Worm (Caenorhabditis elegans) whole organism, L4/young adult: ENCODE results near the gene rbm-26.

Experiments
- W03F9.2 ChIP-seq: fragments of 150-350 bp; optimal IDR thresholded peaks from 2 replicates; lab custom pipeline; 2014; ENCODE audit warnings: missing biosample characterization, missing genetic modification characterization
- dao-5 ChIP-seq: sonication (generic microtip); optimal IDR thresholded peaks from 2 replicates; lab custom pipeline; 2016; ENCODE audit warnings: missing genotype, missing genetic modification characterization, moderate library complexity, missing compliant biosample characterization
- him-1 ChIP-seq: sonication (generic microtip); optimal IDR thresholded peaks from 2 replicates; lab custom pipeline; 2016; ENCODE audit warnings: missing genotype, missing genetic modification reagents, missing genetic modification characterization, missing compliant biosample characterization

Gene rbm-26

ce11 chrIII:5714230-5714983 is 3.1 kb downstream of the rbm-26 start, which contains the start of gene arf-1:
arf-1 (plus strand) TSS chrIII:5714886.
- TF ChIP-seq W03F9.2 (tag; lab: Kevin White, UChicago) (no peak), dao-5 (tag; lab: Kevin White, UChicago) (no peak), him-1 (tag; lab: Kevin White, UChicago) (no peak)

DNA sequence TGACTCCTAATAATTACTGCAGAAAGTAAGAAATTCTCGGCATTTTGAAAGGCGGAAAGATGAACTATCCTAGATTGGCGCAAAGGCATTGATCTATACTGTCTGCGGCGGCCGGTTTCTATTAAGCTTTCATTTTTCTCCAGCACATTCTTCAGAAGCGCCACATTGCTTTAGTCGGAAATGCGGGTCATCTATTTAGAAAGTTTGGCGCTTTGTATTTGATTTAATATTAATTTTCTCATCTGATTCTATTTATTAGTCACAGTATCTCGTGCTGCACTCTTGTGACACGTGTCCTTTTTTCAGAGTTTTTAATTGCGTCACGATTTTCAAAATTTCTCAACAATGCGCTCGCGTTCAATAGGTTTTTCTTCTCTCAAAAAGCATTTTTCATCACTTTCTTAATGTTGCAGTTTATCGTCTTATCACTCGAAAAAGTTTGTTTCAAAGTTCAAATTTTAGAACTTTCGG is 3.7 kb downstream of the rbm-26 start:
- TF ChIP-seq him-1 (tag; lab: Kevin White, UChicago) (no peak), W03F9.2 (tag; lab: Kevin White, UChicago) (no peak), dao-5 (tag; lab: Kevin White, UChicago) (no peak)

DNA sequence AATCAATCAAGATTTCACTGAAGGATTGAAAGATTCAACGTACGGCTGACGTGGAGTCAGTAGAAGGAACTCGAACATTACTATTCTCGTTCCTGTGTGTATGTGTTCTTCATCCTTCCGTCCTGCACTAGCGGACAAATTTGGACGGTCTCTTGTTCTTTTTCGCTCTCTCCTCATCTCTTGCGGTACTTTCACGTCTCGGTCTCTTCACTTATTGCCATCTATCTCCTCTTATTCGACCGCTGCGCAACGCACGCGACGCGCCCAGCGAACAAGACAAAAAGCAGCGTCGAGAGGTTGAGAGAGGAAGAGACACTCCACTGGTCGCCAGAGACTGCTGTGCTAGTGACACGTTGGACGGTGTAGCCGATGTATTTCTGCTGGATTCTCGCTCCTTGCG is 4.1 kb downstream of the rbm-26 start:
- TF ChIP-seq dao-5 (tag; lab: Kevin White, UChicago), result no peak
- TF ChIP-seq him-1 (tag; lab: Kevin White, UChicago), result peak; percentile 25
- peak; percentile 1 for TF ChIP-seq W03F9.2 (tag; lab: Kevin White, UChicago)

- TF ChIP-seq W03F9.2 (tag; lab: Kevin White, UChicago), result no peak
- TF ChIP-seq him-1 (tag; lab: Kevin White, UChicago), result no peak
- TF ChIP-seq dao-5 (tag; lab: Kevin White, UChicago), result no peak
Observed at ce11 chrIII:5717173-5717748, 5.9 kb downstream of the rbm-26 start.

DNA sequence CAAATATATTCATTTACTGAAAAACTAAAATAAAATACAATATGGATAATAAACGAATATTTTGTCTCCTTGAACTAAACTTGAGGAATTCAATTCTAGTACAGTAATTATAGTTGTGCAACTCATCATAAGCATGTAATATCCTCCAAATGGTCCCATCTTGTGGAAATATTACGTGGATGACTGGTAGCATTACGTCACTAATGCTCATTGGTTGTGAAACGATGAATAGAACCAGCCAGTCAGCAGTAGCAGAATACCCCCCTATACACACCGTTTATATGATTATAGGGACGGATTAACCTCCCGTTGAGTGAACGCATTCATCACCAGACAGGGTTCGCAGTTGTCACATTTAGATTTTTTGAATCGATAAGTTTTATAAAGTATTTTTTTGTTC is 7.0 kb downstream of the rbm-26 start:
- TF ChIP-seq him-1 (tag; lab: Kevin White, UChicago) (no peak), dao-5 (tag; lab: Kevin White, UChicago) (no peak), W03F9.2 (tag; lab: Kevin White, UChicago) (no peak)

- no peak for TF ChIP-seq dao-5 (tag; lab: Kevin White, UChicago)
- TF ChIP-seq W03F9.2 (tag; lab: Kevin White, UChicago), result no peak
- no peak for TF ChIP-seq him-1 (tag; lab: Kevin White, UChicago)
Observed at ce11 chrIII:5719105-5719831, 7.9 kb downstream of the rbm-26 start.

- no peak for TF ChIP-seq dao-5 (tag; lab: Kevin White, UChicago)
- no peak for TF ChIP-seq W03F9.2 (tag; lab: Kevin White, UChicago)
- no peak for TF ChIP-seq him-1 (tag; lab: Kevin White, UChicago)
Observed at ce11 chrIII:5719832-5720194, 8.5 kb downstream of the rbm-26 start.

DNA sequence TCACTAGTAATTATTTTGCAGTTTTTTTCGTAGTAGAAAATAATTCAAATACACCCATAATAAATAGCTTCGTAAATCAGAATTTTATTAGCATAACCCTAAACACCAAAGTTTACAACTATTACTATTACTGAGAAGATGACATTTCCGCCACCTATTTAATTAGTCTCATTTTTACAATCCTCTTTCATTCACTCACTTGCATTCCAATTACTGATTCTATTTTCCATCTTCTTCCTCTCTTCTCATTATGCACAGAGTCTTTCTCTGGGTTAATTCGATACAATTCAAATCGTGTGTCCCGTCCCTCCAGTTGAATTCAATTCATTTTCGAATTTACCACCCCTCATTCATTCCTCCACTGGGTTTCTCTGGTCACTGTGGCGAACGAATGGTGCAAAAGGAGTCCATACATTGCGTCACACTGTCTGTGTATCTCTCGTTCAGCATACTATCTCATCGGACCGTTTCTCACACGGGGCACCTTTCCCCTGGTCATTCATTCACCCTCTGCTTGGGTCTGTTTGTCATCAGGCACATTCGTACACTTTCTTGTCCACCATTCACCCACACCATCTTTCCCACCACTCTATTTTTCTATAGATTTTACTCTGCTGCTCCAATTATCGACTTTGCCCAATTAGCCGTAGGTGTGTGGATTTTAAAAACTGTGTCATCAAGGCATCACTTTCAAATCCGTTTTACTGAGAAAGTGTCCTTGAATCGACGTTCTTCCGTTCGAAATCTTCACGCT is 9.1 kb downstream of the rbm-26 start:
- no peak for TF ChIP-seq him-1 (tag; lab: Kevin White, UChicago)
- TF ChIP-seq dao-5 (tag; lab: Kevin White, UChicago), result no peak
- TF ChIP-seq W03F9.2 (tag; lab: Kevin White, UChicago), result no peak

ce11 chrIII:5721488-5721887 is 10.1 kb downstream of the rbm-26 start:
- no peak for TF ChIP-seq him-1 (tag; lab: Kevin White, UChicago)
- no peak for TF ChIP-seq dao-5 (tag; lab: Kevin White, UChicago)
- TF ChIP-seq W03F9.2 (tag; lab: Kevin White, UChicago), result no peak

DNA sequence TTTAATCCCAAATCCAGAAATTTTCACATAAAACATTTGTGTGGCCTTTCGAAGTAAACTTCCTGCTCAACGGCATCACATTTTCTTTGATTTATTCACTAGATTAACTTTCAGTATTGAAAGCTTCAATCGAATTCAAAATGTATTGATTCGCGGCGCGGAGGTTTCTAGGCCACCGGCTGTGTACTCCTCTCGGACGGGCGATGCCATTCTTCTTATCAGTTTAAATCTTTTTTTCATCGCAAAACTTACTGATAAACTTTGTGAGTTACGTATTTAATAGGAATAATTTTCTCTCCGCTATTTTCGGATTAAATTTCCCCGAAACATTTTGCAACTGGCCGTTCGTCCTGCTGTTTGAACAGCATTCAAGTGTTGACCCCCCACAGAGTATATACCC is 10.5 kb downstream of the rbm-26 start:
- TF ChIP-seq him-1 (tag; lab: Kevin White, UChicago), result no peak
- TF ChIP-seq dao-5 (tag; lab: Kevin White, UChicago), result no peak
- TF ChIP-seq W03F9.2 (tag; lab: Kevin White, UChicago), result peak; percentile 76

DNA sequence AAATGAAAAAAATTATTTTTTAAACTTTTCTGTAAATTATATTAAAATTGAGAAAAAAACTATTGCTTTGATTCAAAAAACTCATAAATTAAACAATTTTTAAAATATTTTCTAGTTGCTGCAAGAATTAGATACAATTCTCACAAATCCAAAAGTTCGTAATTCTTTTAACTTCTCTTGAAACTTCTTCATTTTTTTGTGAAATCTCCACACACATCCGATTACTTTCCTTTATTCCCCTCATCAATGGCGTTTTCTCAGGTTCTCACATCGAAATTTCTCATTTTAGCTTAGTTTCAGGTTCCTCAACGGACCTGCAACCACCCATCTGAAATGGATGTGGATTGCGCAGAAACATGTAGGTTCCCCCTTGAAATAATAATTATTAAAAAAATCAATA is 11.2 kb downstream of the rbm-26 start, which contains the start of gene wrm-1:
Gene wrm-1 (plus strand): TSS at position 301 of the 400 bp plus-strand sequence.
- TF ChIP-seq W03F9.2 (tag; lab: Kevin White, UChicago) (no peak), dao-5 (tag; lab: Kevin White, UChicago) (no peak), him-1 (tag; lab: Kevin White, UChicago) (no peak)

ce11 chrIII:5727827-5728226 is 16.5 kb downstream of the rbm-26 start, which contains the start of gene egg-1:
egg-1 (plus strand) TSS chrIII:5728180.
- no peak for TF ChIP-seq dao-5 (tag; lab: Kevin White, UChicago)
- TF ChIP-seq him-1 (tag; lab: Kevin White, UChicago), result no peak
- TF ChIP-seq W03F9.2 (tag; lab: Kevin White, UChicago), result peak; percentile 39
